Worm (Caenorhabditis elegans): ENCODE data around the gene skih-2.
"Not testable (repeated sequence)": the region's sequence is repeated elsewhere in the genome, so short reads cannot be mapped to it uniquely, and the experiment has no call there.

Gene skih-2

ce11 chrIV:11159886-11160285, 17.7 kb upstream of the skih-2 start, which contains the start of gene mboa-4:
Gene mboa-4, minus strand, starts transcription at chrIV:11159986.
- no peak for TF ChIP-seq sma-3 (GFP tag; optimal IDR thresholded peaks at IDR 0.05)
- TF ChIP-seq skn-1 (tag; optimal IDR thresholded peaks at IDR 0.05), result no peak
- no peak for TF ChIP-seq ceh-16 (tag; optimal IDR thresholded peaks at IDR 0.05)
- no peak for TF ChIP-seq blmp-1 (tag; optimal IDR thresholded peaks at IDR 0.05; ENCODE audit: insufficient read depth)
- TF ChIP-seq unc-39 (tag; optimal IDR thresholded peaks at IDR 0.05), result no peak
- TF ChIP-seq sma-9 (GFP tag; optimal IDR thresholded peaks at IDR 0.05), result no peak
- no peak for TF ChIP-seq sma-9 (tag; optimal IDR thresholded peaks at IDR 0.05)
- TF ChIP-seq lin-13 (GFP tag; optimal IDR thresholded peaks at IDR 0.05), result no peak
- no peak for TF ChIP-seq zag-1 (tag; optimal IDR thresholded peaks at IDR 0.05)
- TF ChIP-seq nhr-12 (tag; optimal IDR thresholded peaks at IDR 0.05), result no peak

- TF ChIP-seq nhr-23 (tag; optimal IDR thresholded peaks at IDR 0.05), result no peak
- no peak for TF ChIP-seq snpc-4 (tag; optimal IDR thresholded peaks at IDR 0.05)
- no peak for TF ChIP-seq ama-1 (optimal IDR thresholded peaks at IDR 0.05)
- TF ChIP-seq lin-11 (tag; optimal IDR thresholded peaks at IDR 0.05), result no peak
- no peak for TF ChIP-seq mdl-1 (tag; optimal IDR thresholded peaks at IDR 0.05)
- no peak for TF ChIP-seq nhr-11 (tag; optimal IDR thresholded peaks at IDR 0.05)
- no peak for TF ChIP-seq unc-62 (GFP tag; optimal IDR thresholded peaks at IDR 0.05)
- TF ChIP-seq nhr-129 (tag; optimal IDR thresholded peaks at IDR 0.05), result no peak
- no peak for TF ChIP-seq unc-55 (GFP tag; optimal IDR thresholded peaks at IDR 0.05)
- TF ChIP-seq ZK546.5 (tag; optimal IDR thresholded peaks at IDR 0.05), result no peak
- no peak for TF ChIP-seq dmd-4 (tag; optimal IDR thresholded peaks at IDR 0.05)
These were observed 14.4 kb upstream of the skih-2 start for ce11 chrIV:11156526-11156925.

ce11 chrIV:11154425-11155114, 12.4 kb upstream of the skih-2 start, which contains the start of gene C08F8.3:
Gene C08F8.3, plus strand, starts transcription at chrIV:11155044.
- not testable (repeated sequence) for TF ChIP-seq gmeb-1, snpc-4, nhr-23 (tag; optimal IDR thresholded peaks at IDR 0.05)

ce11 chrIV:11150844-11151243, 8.7 kb upstream of the skih-2 start, which contains the start of gene C08F8.2:
Gene C08F8.2, plus strand, starts transcription at chrIV:11150997.
- TF ChIP-seq ztf-11 (tag; optimal IDR thresholded peaks at IDR 0.05) (no peak), ama-1 (optimal IDR thresholded peaks at IDR 0.05) (peak; percentile 1), lsy-2 (tag; optimal IDR thresholded peaks at IDR 0.05) (peak in 1 of 2 experiments; percentile 37)

ce11 chrIV:11149454-11150163, 7.4 kb upstream of the skih-2 start, which contains the start of the genes F01G4.6 and pfd-1:
Gene F01G4.6, minus strand, starts transcription at chrIV:11149504.
Gene pfd-1, plus strand, starts transcription at chrIV:11150113.
- TF ChIP-seq F13H6.1 (tag; optimal IDR thresholded peaks at IDR 0.05) (peak; percentile 91), alr-1 (tag; optimal IDR thresholded peaks at IDR 0.05) (no peak), elt-1 (tag; optimal IDR thresholded peaks at IDR 0.05) (no peak), unc-62 (GFP tag; optimal IDR thresholded peaks at IDR 0.05) (no peak), unc-39 (tag; optimal IDR thresholded peaks at IDR 0.05) (no peak), blmp-1 (tag; optimal IDR thresholded peaks at IDR 0.05; ENCODE audit: insufficient read depth) (peak; percentile 76), ztf-11 (tag; optimal IDR thresholded peaks at IDR 0.05) (no peak), nhr-23 (tag; optimal IDR thresholded peaks at IDR 0.05) (no peak), peb-1 (tag; optimal IDR thresholded peaks at IDR 0.05) (no peak), snpc-4 (tag; optimal IDR thresholded peaks at IDR 0.05) (peak; percentile 72), nhr-25 (tag; optimal IDR thresholded peaks at IDR 0.05) (peak; percentile 93), lin-13 (GFP tag; optimal IDR thresholded peaks at IDR 0.05) (peak; percentile 96), ceh-16 (tag; optimal IDR thresholded peaks at IDR 0.05) (peak; percentile 31), Y55F3AM.14 (GFP tag; optimal IDR thresholded peaks at IDR 0.05) (peak; percentile 76), fos-1 (tag; optimal IDR thresholded peaks at IDR 0.05) (peak; percentile 81), C34F6.9 (tag; optimal IDR thresholded peaks at IDR 0.05) (peak; percentile 93), skn-1 (tag; optimal IDR thresholded peaks at IDR 0.05) (peak; percentile 62), nhr-237 (tag; optimal IDR thresholded peaks at IDR 0.05) (peak; percentile 49), nhr-12 (tag; optimal IDR thresholded peaks at IDR 0.05) (no peak), nhr-6 (tag; optimal IDR thresholded peaks at IDR 0.05) (peak; percentile 92), nhr-21 (tag; optimal IDR thresholded peaks at IDR 0.05) (peak; percentile 92), ama-1 (optimal IDR thresholded peaks at IDR 0.05) (peak; percentile 36), nhr-11 (tag; optimal IDR thresholded peaks at IDR 0.05) (no peak), mbf-1 (tag; optimal IDR thresholded peaks at IDR 0.05) (no peak), aly-2 (tag; optimal IDR thresholded peaks at IDR 0.05) (no peak), dmd-4 (tag; optimal IDR thresholded peaks at IDR 0.05) (no peak), elt-3 (tag; optimal IDR thresholded peaks at IDR 0.05) (no peak), zag-1 (tag; optimal IDR thresholded peaks at IDR 0.05) (peak; percentile 98), lin-39 (tag; optimal IDR thresholded peaks at IDR 0.05) (no peak), sem-4 (tag; optimal IDR thresholded peaks at IDR 0.05) (peak; percentile 92), ztf-4 (tag; optimal IDR thresholded peaks at IDR 0.05) (peak; percentile 94), ztf-1 (GFP tag; conservative IDR thresholded peaks at IDR 0.05) (no peak)
